Worm (Caenorhabditis elegans) whole organism, L2 larva: ENCODE data around the gene mltn-3.

Experiments
- Y55F3AM.14 ChIP-seq: fragments of 200-800 bp; sonication (Bioruptor generic); optimal IDR thresholded peaks from 2 replicates; lab custom pipeline; 2018; ENCODE audit warnings: mild to moderate bottlenecking, missing genetic modification characterization, missing compliant biosample characterization
- alr-1 ChIP-seq: fragments of 150-350 bp; optimal IDR thresholded peaks from 2 replicates; lab custom pipeline; 2014; ENCODE audit warnings: missing biosample characterization, missing genetic modification characterization
- dmd-4 ChIP-seq: sonication (generic microtip); optimal IDR thresholded peaks from 2 replicates; lab custom pipeline; 2017; ENCODE audit warnings: missing biosample characterization, missing genetic modification characterization
- egl-27 ChIP-seq: sonication (generic microtip); optimal IDR thresholded peaks from 3 replicates; lab custom pipeline; 2017; ENCODE audit warnings: missing biosample characterization, missing genetic modification reagents, missing genetic modification characterization
- elt-3 ChIP-seq: sonication (generic microtip); optimal IDR thresholded peaks from 2 replicates; lab custom pipeline; 2017; ENCODE audit warnings: missing biosample characterization, missing genetic modification characterization
- mbf-1 ChIP-seq: sonication (generic microtip); optimal IDR thresholded peaks from 2 replicates; lab custom pipeline; 2017; ENCODE audit warnings: missing biosample characterization, missing genetic modification characterization
- mdl-1 ChIP-seq, 2 experiments: fragments of 150-350 bp in 1 of 2; sonication (generic microtip) in 1 of 2; optimal IDR thresholded peaks; 2 replicates each; lab custom pipeline; 2017; ENCODE audit warnings: missing biosample characterization in 2 of 2, missing genetic modification characterization in 2 of 2
- nhr-237 ChIP-seq: fragments of 150-350 bp; optimal IDR thresholded peaks from 2 replicates; lab custom pipeline; 2014; ENCODE audit warnings: missing biosample characterization, missing genetic modification characterization
- nhr-6 ChIP-seq: fragments of 150-350 bp; optimal IDR thresholded peaks from 2 replicates; lab custom pipeline; 2014; ENCODE audit warnings: missing biosample characterization, missing genetic modification characterization
- nhr-77 ChIP-seq: fragments of 150-350 bp; optimal IDR thresholded peaks from 2 replicates; lab custom pipeline; 2014; ENCODE audit warnings: missing biosample characterization, missing genetic modification characterization
- sem-4 ChIP-seq: fragments of 150-350 bp; optimal IDR thresholded peaks from 2 replicates; lab custom pipeline; 2014; ENCODE audit warnings: missing biosample characterization, missing genetic modification reagents, missing genetic modification characterization
- sma-3 ChIP-seq: sonication (generic microtip); optimal IDR thresholded peaks from 2 replicates; lab custom pipeline; 2016; ENCODE audit warnings: missing genetic modification reagents, missing genetic modification characterization, missing compliant biosample characterization
- unc-62 ChIP-seq: fragments of 150-350 bp; optimal IDR thresholded peaks from 2 replicates; lab custom pipeline; 2014; ENCODE audit warnings: missing biosample characterization, missing genetic modification reagents, missing genetic modification characterization
- ztf-4 ChIP-seq: fragments of 150-350 bp; optimal IDR thresholded peaks from 2 replicates; lab custom pipeline; 2014; ENCODE audit warnings: missing biosample characterization, missing genetic modification characterization

Gene mltn-3

DNA sequence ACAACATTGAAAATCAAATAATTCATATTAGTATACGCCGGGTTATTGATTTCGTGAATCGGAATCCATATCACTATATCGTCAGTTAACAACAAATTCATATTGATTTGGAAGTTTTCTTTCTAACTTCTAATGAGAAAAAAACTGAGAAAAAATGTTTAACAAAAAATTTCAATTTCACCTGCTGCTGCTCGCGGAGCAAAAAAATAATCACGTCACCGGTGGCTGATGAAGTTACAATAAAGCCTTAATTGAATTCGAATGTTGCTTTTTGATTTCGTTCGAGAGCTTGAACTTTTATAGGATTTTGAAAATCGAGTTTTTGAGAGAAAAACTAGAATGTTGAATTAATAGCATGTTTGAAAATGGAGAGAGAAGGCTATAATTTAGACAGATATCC, 52.8 kb downstream of the mltn-3 start, which contains the start of gene sre-43:
Gene sre-43 (minus strand): TSS at position 101 of the 400 bp plus-strand sequence.
- no peak for TF ChIP-seq nhr-6 (tag; lab: Kevin White, UChicago)
- TF ChIP-seq unc-62 (GFP tag; lab: Kevin White, UChicago), result no peak
- no peak for TF ChIP-seq sma-3
- no peak for TF ChIP-seq dmd-4 (tag; lab: Kevin White, UChicago)
- TF ChIP-seq Y55F3AM.14, result no peak
- no peak for TF ChIP-seq egl-27
- TF ChIP-seq ztf-4 (tag; lab: Kevin White, UChicago), result no peak
- TF ChIP-seq mbf-1 (tag; lab: Kevin White, UChicago), result no peak
- no peak for TF ChIP-seq alr-1 (tag; lab: Kevin White, UChicago)
- no peak for TF ChIP-seq nhr-237 (tag; lab: Kevin White, UChicago)
- TF ChIP-seq elt-3, result no peak
- no peak for TF ChIP-seq sem-4 (tag; lab: Kevin White, UChicago)
- TF ChIP-seq nhr-77 (tag; lab: Kevin White, UChicago), result no peak
- no peak for TF ChIP-seq mdl-1 (tag; optimal IDR thresholded peaks at IDR 0.05; lab: Kevin White, UChicago)
